Fruit fly (Drosophila melanogaster) whole organism, wandering third instar larva: ENCODE results near the gene CG6503.

Experiments used
- Abd-B ChIP-seq: fragments of >200 bp; optimal IDR thresholded peaks from 2 replicates; lab custom pipeline; 2017; ENCODE audit warnings: missing biosample characterization, missing genetic modification characterization
- CG32264 ChIP-seq: fragments of 200-800 bp; sonication (Bioruptor generic); optimal IDR thresholded peaks from 2 replicates; lab custom pipeline; 2016; ENCODE audit warnings: missing biosample characterization, missing genetic modification characterization
- CG9705 ChIP-seq: fragments of 200-800 bp; sonication (Bioruptor generic); optimal IDR thresholded peaks from 2 replicates; lab custom pipeline; 2018; ENCODE audit warnings: missing biosample characterization, mild to moderate bottlenecking, missing genetic modification characterization
- CrebA ChIP-seq: fragments of 200-800 bp; sonication (Bioruptor generic); optimal IDR thresholded peaks from 2 replicates; lab custom pipeline; 2016; ENCODE audit warnings: missing biosample characterization, mild to moderate bottlenecking, missing genetic modification characterization, borderline replicate concordance
- Dfd ChIP-seq: fragments of >200 bp; optimal IDR thresholded peaks from 2 replicates; lab custom pipeline; 2017; ENCODE audit warnings: missing biosample characterization, missing genetic modification characterization
- Dif ChIP-seq: fragments of 200-275, 200-300 bp; sonication (Bioruptor generic); optimal IDR thresholded peaks from 2 replicates; lab custom pipeline; 2018; ENCODE audit warnings: missing biosample characterization, missing genetic modification characterization; ENCODE audit not compliant: partially characterized antibody
- Hnf4 ChIP-seq: fragments of 200-800 bp; sonication (Bioruptor generic); optimal IDR thresholded peaks from 2 replicates; lab custom pipeline; 2016; ENCODE audit warnings: missing biosample characterization, mild to moderate bottlenecking, missing genetic modification characterization
- Hr78 ChIP-seq: fragments of >200 bp; optimal IDR thresholded peaks from 2 replicates; lab custom pipeline; 2017; ENCODE audit warnings: missing biosample characterization, missing genetic modification characterization
- Hr83 ChIP-seq: fragments of 200-300 bp; sonication (Bioruptor generic); optimal IDR thresholded peaks from 2 replicates; lab custom pipeline; 2016; ENCODE audit warnings: missing biosample characterization, mild to moderate bottlenecking, missing genetic modification characterization, moderate library complexity; ENCODE audit not compliant: poor library complexity, severe bottlenecking
- Mio ChIP-seq: sonication (Bioruptor generic); optimal IDR thresholded peaks from 2 replicates; lab custom pipeline; 2016; ENCODE audit warnings: missing biosample characterization, missing genetic modification characterization
- Myc ChIP-seq: fragments of >200 bp; optimal IDR thresholded peaks from 2 replicates; lab custom pipeline; 2017
- N ChIP-seq: fragments of >200 bp; optimal IDR thresholded peaks from 2 replicates; lab custom pipeline; 2018; ENCODE audit warnings: missing biosample characterization, missing external identifiers, missing genetic modification characterization
- OdsH ChIP-seq: fragments of 200-800 bp; sonication (Bioruptor generic); optimal IDR thresholded peaks from 2 replicates; lab custom pipeline; 2016; ENCODE audit warnings: missing biosample characterization, mild to moderate bottlenecking, missing genetic modification characterization
- Sp1 ChIP-seq: fragments of 200-800 bp; sonication (Bioruptor generic); optimal IDR thresholded peaks from 3 replicates; lab custom pipeline; 2019; ENCODE audit warnings: missing biosample characterization, mild to moderate bottlenecking, missing genetic modification characterization, moderate library complexity
- Vsx2 ChIP-seq: fragments of 200-300, 225-300 bp; sonication (Bioruptor generic); optimal IDR thresholded peaks from 2 replicates; lab custom pipeline; 2018; ENCODE audit warnings: missing biosample characterization, missing genetic modification characterization; ENCODE audit not compliant: partially characterized antibody
- br ChIP-seq: fragments of 200-800 bp; sonication (Bioruptor generic); optimal IDR thresholded peaks from 2 replicates; lab custom pipeline; 2016; ENCODE audit warnings: missing biosample characterization, missing genetic modification characterization
- brk ChIP-seq: fragments of 200-800 bp; sonication (Bioruptor generic); optimal IDR thresholded peaks from 2 replicates; lab custom pipeline; 2016; ENCODE audit warnings: missing biosample characterization, mild to moderate bottlenecking, missing genetic modification characterization
- foxo ChIP-seq, 2 experiments: fragments of 200-800 bp; sonication (Bioruptor generic); optimal IDR thresholded peaks; 2 replicates in 1 of 2; 3 replicates in 1 of 2; lab custom pipeline; 2016 to 2017; ENCODE audit warnings: missing biosample characterization in 2 of 2, missing genetic modification characterization in 2 of 2
- h ChIP-seq: fragments of 200-800 bp; sonication (Bioruptor generic); optimal IDR thresholded peaks from 3 replicates; lab custom pipeline; 2016; ENCODE audit warnings: missing biosample characterization, mild to moderate bottlenecking, missing genetic modification characterization
- jim ChIP-seq: fragments of 175-275, 200-325 bp; sonication (Bioruptor generic); optimal IDR thresholded peaks from 2 replicates; lab custom pipeline; 2016; ENCODE audit warnings: missing biosample characterization, mild to moderate bottlenecking, missing genetic modification characterization
- psq ChIP-seq: fragments of 200-800 bp; sonication (Bioruptor generic); optimal IDR thresholded peaks from 3 replicates; lab custom pipeline; 2017; ENCODE audit warnings: missing biosample characterization, mild to moderate bottlenecking, missing genetic modification characterization, moderate library complexity
- sage ChIP-seq: fragments of 200-800 bp; sonication (Bioruptor generic); optimal IDR thresholded peaks from 2 replicates; lab custom pipeline; 2016; ENCODE audit warnings: missing biosample characterization, mild to moderate bottlenecking, missing genetic modification characterization
- sv ChIP-seq: fragments of 200-800 bp; sonication (Bioruptor generic); optimal IDR thresholded peaks from 3 replicates; lab custom pipeline; 2016; ENCODE audit warnings: missing biosample characterization, missing genetic modification characterization
- tai ChIP-seq: sonication (Bioruptor generic); optimal IDR thresholded peaks from 2 replicates; lab custom pipeline; 2016; ENCODE audit warnings: missing biosample characterization, missing genetic modification characterization
- usp ChIP-seq: fragments of >200 bp; optimal IDR thresholded peaks from 2 replicates; lab custom pipeline; 2017; ENCODE audit warnings: missing biosample characterization, missing genetic modification characterization
- woc ChIP-seq: sonication (Bioruptor generic); optimal IDR thresholded peaks from 2 replicates; lab custom pipeline; 2016; ENCODE audit warnings: missing biosample characterization, mild to moderate bottlenecking, missing genetic modification characterization

The CG6503 gene

DNA sequence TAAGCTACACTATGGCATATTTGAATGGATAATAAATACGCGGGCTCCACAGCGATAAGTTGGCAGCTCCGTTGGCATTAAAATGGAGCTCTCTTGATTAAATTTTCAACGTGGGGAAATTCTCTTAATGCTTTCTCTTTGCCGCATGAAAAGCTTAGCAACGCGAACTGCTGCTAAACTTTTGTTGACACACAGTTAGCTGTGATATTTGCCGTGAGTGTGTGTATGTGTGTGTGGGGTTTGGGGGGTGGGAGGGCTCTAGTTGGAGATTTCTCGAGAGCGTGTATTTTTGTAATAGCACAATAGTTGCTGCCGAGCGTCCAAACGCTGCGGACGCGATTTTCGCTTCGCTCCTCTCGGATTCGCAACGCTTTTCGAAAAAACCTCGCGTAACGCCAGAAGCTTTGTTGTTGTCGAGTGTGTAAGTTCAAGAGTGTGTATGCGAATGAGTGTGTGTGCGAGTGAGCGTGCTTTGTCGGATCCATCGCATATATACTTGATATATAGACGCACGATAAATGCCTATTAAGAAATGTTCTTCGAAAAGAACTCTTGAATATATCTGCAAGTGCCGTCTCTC lies 36.4 kb upstream of the CG6503 start, which contains the start of gene CG5455 (continued):
- no peak for TF ChIP-seq Abd-B

DNA sequence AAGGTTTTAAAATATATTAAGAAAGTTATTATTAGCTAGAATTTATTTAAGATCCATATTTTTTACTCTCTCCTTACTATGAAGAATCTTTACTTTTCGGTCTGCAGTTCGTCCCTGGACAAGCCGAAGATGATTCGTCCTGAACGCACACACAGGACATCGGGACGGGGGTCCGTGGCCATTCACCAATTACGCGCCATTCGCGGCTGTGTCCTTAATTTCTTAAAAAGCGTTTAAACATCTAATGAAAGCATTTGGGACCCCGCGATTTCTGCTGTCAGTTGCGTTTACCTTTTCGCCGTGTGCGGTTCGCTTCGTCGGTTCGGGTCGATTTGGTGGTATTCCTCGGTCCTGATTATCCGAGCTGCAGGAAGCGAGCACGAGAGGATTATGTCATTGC lies 33.0 kb upstream of the CG6503 start, which contains the start of gene CG14238:
Gene CG14238 (plus strand): TSS at position 301 of the 400 bp plus-strand sequence.
- TF ChIP-seq usp (GFP tag; lab: Kevin White, UChicago) = no peak
- TF ChIP-seq Hr78 = no peak
- no peak for TF ChIP-seq CrebA (GFP tag; lab: Kevin White, UChicago)
- no peak for TF ChIP-seq Myc (lab: Kevin White, UChicago)
- TF ChIP-seq OdsH (GFP tag; lab: Kevin White, UChicago) = no peak
- no peak for TF ChIP-seq sage (GFP tag; lab: Kevin White, UChicago)
- TF ChIP-seq woc = no peak

DNA sequence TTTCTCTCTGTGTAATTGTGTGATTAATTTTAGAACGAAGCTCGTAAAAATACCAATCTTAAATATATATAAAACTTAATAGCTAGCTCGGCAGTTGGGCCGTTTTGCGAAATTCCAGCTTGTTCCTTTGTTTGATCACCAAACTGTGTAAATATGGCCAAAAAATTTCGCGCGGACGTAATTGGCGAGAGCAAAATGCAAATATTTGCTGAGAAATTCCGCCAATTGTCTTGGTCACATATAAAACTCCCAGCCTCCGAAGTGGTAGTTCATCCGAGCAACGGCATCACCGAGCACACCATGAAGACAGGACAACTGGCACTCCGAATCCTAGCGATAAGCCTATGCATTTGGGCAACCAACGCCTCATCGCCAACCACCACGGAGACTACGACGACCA lies 31.7 kb upstream of the CG6503 start, which contains the start of gene CG14237:
Gene CG14237 (plus strand): TSS at position 301 of the 400 bp plus-strand sequence.
- TF ChIP-seq Mio (GFP tag; lab: Kevin White, UChicago) (no peak), N (no peak), woc (no peak), Dif (GFP tag; lab: Kevin White, UChicago) (no peak), sv (GFP tag; lab: Kevin White, UChicago) (no peak), Dfd (GFP tag; lab: Kevin White, UChicago) (no peak), tai (GFP tag; lab: Kevin White, UChicago) (no peak), Myc (lab: Kevin White, UChicago) (no peak), brk (GFP tag; lab: Kevin White, UChicago) (no peak), h (no peak), Hnf4 (no peak), br (GFP tag; lab: Kevin White, UChicago) (no peak), OdsH (GFP tag; lab: Kevin White, UChicago) (no peak), sage (GFP tag; lab: Kevin White, UChicago) (no peak), CG32264 (no peak), Vsx2 (no peak)

DNA sequence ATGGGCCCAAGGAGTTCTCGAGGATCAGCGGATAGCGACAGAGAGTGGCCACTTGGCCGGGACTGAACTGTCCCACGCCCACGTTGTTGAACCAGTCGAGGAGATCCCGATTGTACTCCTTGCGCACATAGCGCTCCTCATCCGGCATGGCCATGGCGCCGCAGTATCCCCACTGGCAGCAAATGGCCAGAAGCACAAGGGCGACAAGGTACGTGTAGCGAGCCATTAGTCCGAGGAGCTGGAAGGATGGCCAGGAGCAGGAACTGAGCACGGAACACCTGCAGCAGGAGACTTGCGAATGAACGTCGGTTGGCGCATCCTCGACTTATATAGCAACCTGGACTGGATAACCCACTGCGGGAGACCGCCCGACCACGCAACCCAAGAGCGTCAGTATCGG lies 30.9 kb upstream of the CG6503 start, which contains the start of gene Pdf:
Gene Pdf (minus strand): TSS at position 304 of the 400 bp plus-strand sequence.
- TF ChIP-seq Hr78 (no peak), usp (GFP tag; lab: Kevin White, UChicago) (no peak), Hnf4 (no peak), Dif (GFP tag; lab: Kevin White, UChicago) (no peak), Hr83 (GFP tag; lab: Kevin White, UChicago) (no peak), N (no peak), sage (GFP tag; lab: Kevin White, UChicago) (no peak), sv (GFP tag; lab: Kevin White, UChicago) (no peak), Abd-B (no peak), foxo (GFP tag; optimal IDR thresholded peaks at IDR 0.05; lab: Kevin White, UChicago) (no peak), CG9705 (GFP tag; lab: Kevin White, UChicago) (no peak), psq (GFP tag; lab: Kevin White, UChicago) (no peak), woc (no peak), CG32264 (no peak)

DNA sequence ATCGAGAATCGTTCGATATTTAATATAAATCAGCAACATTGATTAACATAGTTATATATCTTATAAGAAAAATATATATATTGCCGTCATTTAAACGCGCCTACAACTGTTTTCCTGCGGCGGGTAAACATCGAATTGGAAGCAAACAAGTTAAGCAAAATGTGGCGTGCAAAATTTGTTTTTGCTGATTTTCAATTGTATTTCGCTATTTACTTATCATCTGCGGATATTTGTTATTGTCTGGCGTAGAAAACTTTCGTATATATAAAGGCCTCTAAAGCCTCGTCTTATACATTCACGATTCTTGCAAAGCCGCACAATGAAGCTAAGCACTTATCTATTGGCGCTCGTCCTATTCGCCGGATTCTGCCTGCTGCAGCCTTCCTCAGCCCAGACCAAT lies 29.6 kb upstream of the CG6503 start, which contains the start of gene CG43117:
Gene CG43117 (plus strand): TSS at position 301 of the 400 bp plus-strand sequence.
- TF ChIP-seq brk (GFP tag; lab: Kevin White, UChicago) = no peak

dm6 chr3R:26452345-26452744 lies 27.4 kb upstream of the CG6503 start, which contains the start of gene CG5447:
Gene CG5447 (plus strand): TSS chr3R:26452534.
- TF ChIP-seq Hnf4 (no peak), Sp1 (GFP tag; lab: Kevin White, UChicago) (no peak), Myc (lab: Kevin White, UChicago) (peak; percentile 10)
- TF ChIP-seq, all 38 proteins: peak for 1

- TF ChIP-seq jim (GFP tag; lab: Kevin White, UChicago) = no peak
Observed at dm6 chr3R:26450371-26450770, 25.5 kb upstream of the CG6503 start, which contains the start of gene Hex-t2. Gene Hex-t2 (plus strand): TSS chr3R:26450671.
